Worm (Caenorhabditis elegans) whole organism, midembryonic: ENCODE data around the gene K01A12.2.

Experiments used
- T22C8.4 ChIP-seq: fragments of 200-800 bp; sonication (Bioruptor generic); IDR thresholded peaks from 2 replicates; pipeline ENCODE4 v1.3.6; 2022; ENCODE audit warnings: missing genetic modification characterization, missing compliant biosample characterization
- flt-1 ChIP-seq: fragments of 200-800 bp; sonication (Bioruptor generic); IDR thresholded peaks from 2 replicates; pipeline ENCODE4 v1.3.6; 2022; ENCODE audit warnings: missing genetic modification characterization, missing compliant biosample characterization
- klf-2 ChIP-seq: fragments of 200-800 bp; sonication (Bioruptor generic); conservative IDR thresholded peaks from 2 replicates; pipeline ENCODE4 v1.3.6; 2022; ENCODE audit warnings: missing genetic modification reagents, missing genetic modification characterization, missing compliant biosample characterization
- ztf-23 ChIP-seq: fragments of 200-800 bp; sonication (Bioruptor generic); IDR thresholded peaks from 2 replicates; pipeline ENCODE4 v1.3.6; 2022; ENCODE audit warnings: missing genetic modification reagents, missing genetic modification characterization, missing compliant biosample characterization
- ztf-29 ChIP-seq: fragments of 200-800 bp; sonication (Bioruptor generic); IDR thresholded peaks from 2 replicates; pipeline ENCODE4 v1.3.6; 2022; ENCODE audit warnings: missing genetic modification reagents, missing genetic modification characterization, missing compliant biosample characterization

ce11 chrX:8567823-8568314 lies 45.3 kb upstream of the K01A12.2 start:
- no peak for TF ChIP-seq T22C8.4 (GFP tag; lab: Robert Waterston, UW)
- TF ChIP-seq ztf-23 = no peak
- no peak for TF ChIP-seq ztf-29 (GFP tag; lab: Robert Waterston, UW)
- TF ChIP-seq flt-1 = no peak
- TF ChIP-seq klf-2 (GFP tag; lab: Robert Waterston, UW) = no peak
